Worm (Caenorhabditis elegans) whole organism, late embryonic: ENCODE measurements around the gene pph-6.

Experiments used
- K02D7.2 ChIP-seq: sonication (generic microtip); optimal IDR thresholded peaks from 2 replicates; lab custom pipeline; 2017; ENCODE audit warnings: mild to moderate bottlenecking, missing genetic modification characterization, missing compliant biosample characterization
- fkh-10 ChIP-seq: fragments of 150-350 bp; optimal IDR thresholded peaks from 2 replicates; lab custom pipeline; 2014; ENCODE audit warnings: missing biosample characterization, missing genetic modification reagents, missing genetic modification characterization
- unc-3 ChIP-seq, 2 experiments: fragments of 200-800 bp in 1 of 2; sonication (Bioruptor generic) in 1 of 2; sonication (generic microtip) in 1 of 2; conservative IDR thresholded peaks in 1 of 2; optimal IDR thresholded peaks in 1 of 2; 2 replicates each; pipeline versions ENCODE4 v1.3.6 to Lab custom; 2016 to 2022; ENCODE audit warnings: missing compliant biosample characterization in 2 of 2, missing genetic modification characterization in 2 of 2, missing genetic modification reagents in 1 of 2

- no peak for TF ChIP-seq unc-3 (GFP tag; conservative IDR thresholded peaks at IDR 0.05; lab: Robert Waterston, UW)
- TF ChIP-seq unc-3 (tag; optimal IDR thresholded peaks at IDR 0.05; lab: Kevin White, UChicago): no peak
- TF ChIP-seq K02D7.2 (tag; lab: Kevin White, UChicago): no peak
- TF ChIP-seq fkh-10 (GFP tag; lab: Kevin White, UChicago): no peak
Observed at ce11 chrIII:3475014-3475413, 13.5 kb downstream of the pph-6 start.
